Worm (Caenorhabditis elegans): ENCODE measurements around the gene C09G1.4.

C09G1.4 gene

DNA sequence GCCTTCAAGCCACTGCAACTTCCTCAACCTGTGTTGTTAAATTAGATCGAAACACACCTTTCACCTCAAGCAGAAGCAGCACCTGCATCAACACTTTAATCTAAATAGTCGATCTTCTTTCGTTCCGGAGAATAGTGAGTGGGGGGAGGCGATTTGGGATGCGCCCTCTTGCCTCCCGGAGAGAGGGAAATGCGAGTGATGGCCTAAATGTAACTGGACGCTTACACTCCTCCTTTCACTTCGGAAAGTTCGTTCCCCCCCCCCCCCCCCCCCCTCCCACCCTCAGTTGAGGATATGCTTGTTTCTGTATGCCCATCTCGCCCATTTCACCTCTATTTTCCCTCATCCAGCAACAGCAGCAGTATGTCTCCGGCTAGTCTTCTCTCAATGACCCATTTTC, 22.6 kb upstream of the C09G1.4 start:
- no peak for TF ChIP-seq R02D3.7 (tag; optimal IDR thresholded peaks at IDR 0.05)
- no peak for TF ChIP-seq lin-15B (tag; optimal IDR thresholded peaks at IDR 0.05)
- TF ChIP-seq sea-2 (GFP tag; optimal IDR thresholded peaks at IDR 0.05), result no peak
- no peak for TF ChIP-seq unc-62 (GFP tag; optimal IDR thresholded peaks at IDR 0.05)
- no peak for TF ChIP-seq nhr-23 (tag; optimal IDR thresholded peaks at IDR 0.05)
- TF ChIP-seq fkh-2 (tag; optimal IDR thresholded peaks at IDR 0.05), result no peak
- TF ChIP-seq elt-3 (tag; optimal IDR thresholded peaks at IDR 0.05), result no peak
- no peak for TF ChIP-seq daf-12 (tag; optimal IDR thresholded peaks at IDR 0.05)
- TF ChIP-seq ceh-9 (tag; optimal IDR thresholded peaks at IDR 0.05), result no peak
- no peak for TF ChIP-seq hmg-11 (tag; optimal IDR thresholded peaks at IDR 0.05)
- TF ChIP-seq ceh-16 (tag; optimal IDR thresholded peaks at IDR 0.05), result no peak
- no peak for TF ChIP-seq ztf-11 (tag; optimal IDR thresholded peaks at IDR 0.05)
- TF ChIP-seq snpc-4 (tag; optimal IDR thresholded peaks at IDR 0.05), result no peak
- no peak for TF ChIP-seq tbx-2 (tag; optimal IDR thresholded peaks at IDR 0.05)
- TF ChIP-seq nhr-77 (tag; optimal IDR thresholded peaks at IDR 0.05), result no peak
- no peak for TF ChIP-seq nhr-11 (tag; optimal IDR thresholded peaks at IDR 0.05)
- no peak for TF ChIP-seq nhr-76 (tag; optimal IDR thresholded peaks at IDR 0.05)
- TF ChIP-seq nhr-43 (tag; optimal IDR thresholded peaks at IDR 0.05; ENCODE audit: poor library complexity, severe bottlenecking), result no peak

- TF ChIP-seq unc-62 (GFP tag; optimal IDR thresholded peaks at IDR 0.05), result peak; percentile 78
- TF ChIP-seq fos-1 (tag; optimal IDR thresholded peaks at IDR 0.05), result no peak
- TF ChIP-seq nhr-76 (tag; optimal IDR thresholded peaks at IDR 0.05), result peak; percentile 32
- no peak for TF ChIP-seq mml-1 (tag; optimal IDR thresholded peaks at IDR 0.05)
- peak; percentile 21 for TF ChIP-seq egl-5 (tag; optimal IDR thresholded peaks at IDR 0.05)
- TF ChIP-seq R02D3.7 (tag; optimal IDR thresholded peaks at IDR 0.05), result peak; percentile 42
- no peak for TF ChIP-seq nhr-28 (tag; optimal IDR thresholded peaks at IDR 0.05)
- peak; percentile 83 for TF ChIP-seq nfya-1 (tag; optimal IDR thresholded peaks at IDR 0.05; ENCODE audit: insufficient read depth)
- TF ChIP-seq ama-1 (optimal IDR thresholded peaks at IDR 0.05), result no peak
- TF ChIP-seq tbx-2 (tag; optimal IDR thresholded peaks at IDR 0.05), result peak; percentile 64
- TF ChIP-seq ztf-11 (tag; optimal IDR thresholded peaks at IDR 0.05), result no peak
- peak; percentile 45 for TF ChIP-seq nhr-23 (tag; optimal IDR thresholded peaks at IDR 0.05)
- TF ChIP-seq elt-1 (tag; optimal IDR thresholded peaks at IDR 0.05), result peak; percentile 32
- TF ChIP-seq aly-2 (tag; optimal IDR thresholded peaks at IDR 0.05), result no peak
- no peak for TF ChIP-seq nhr-25 (tag; optimal IDR thresholded peaks at IDR 0.05)
- TF ChIP-seq unc-39 (tag; optimal IDR thresholded peaks at IDR 0.05), result no peak
- peak; percentile 71 for TF ChIP-seq ceh-28 (tag; optimal IDR thresholded peaks at IDR 0.05)
- peak; percentile 49 for TF ChIP-seq lin-15B (tag; optimal IDR thresholded peaks at IDR 0.05)
- TF ChIP-seq jun-1 (tag; optimal IDR thresholded peaks at IDR 0.05), result peak; percentile 59
- TF ChIP-seq fkh-10 (GFP tag; optimal IDR thresholded peaks at IDR 0.05), result peak; percentile 60
- no peak for TF ChIP-seq eor-1 (tag; optimal IDR thresholded peaks at IDR 0.05)
- peak; percentile 87 for TF ChIP-seq snpc-4 (tag; optimal IDR thresholded peaks at IDR 0.05)
- peak; percentile 80 for TF ChIP-seq mdl-1 (tag; optimal IDR thresholded peaks at IDR 0.05)
- peak; percentile 46 for TF ChIP-seq skn-1 (tag; optimal IDR thresholded peaks at IDR 0.05)
- TF ChIP-seq elt-2 (tag; optimal IDR thresholded peaks at IDR 0.05), result peak; percentile 95
- peak; percentile 51 for TF ChIP-seq nhr-11 (tag; optimal IDR thresholded peaks at IDR 0.05)
- peak; percentile 47 for TF ChIP-seq lsy-12 (tag; optimal IDR thresholded peaks at IDR 0.05)
- peak; percentile 87 for TF ChIP-seq pqm-1 (tag; optimal IDR thresholded peaks at IDR 0.05)
- TF ChIP-seq pha-4 (tag; optimal IDR thresholded peaks at IDR 0.05), result peak; percentile 83
- peak; percentile 97 for TF ChIP-seq hmg-11 (tag; optimal IDR thresholded peaks at IDR 0.05)
- TF ChIP-seq ztf-4 (tag; optimal IDR thresholded peaks at IDR 0.05), result no peak
- TF ChIP-seq nhr-237 (tag; optimal IDR thresholded peaks at IDR 0.05), result no peak
- TF ChIP-seq zag-1 (tag; optimal IDR thresholded peaks at IDR 0.05), result peak; percentile 8
- TF ChIP-seq ceh-82 (tag; optimal IDR thresholded peaks at IDR 0.05), result peak; percentile 20
- peak; percentile 86 for TF ChIP-seq lin-39 (tag; optimal IDR thresholded peaks at IDR 0.05)
- no peak for TF ChIP-seq ceh-9 (tag; optimal IDR thresholded peaks at IDR 0.05)
- TF ChIP-seq daf-12 (tag; optimal IDR thresholded peaks at IDR 0.05), result peak; percentile 44
These were observed 18.1 kb upstream of the C09G1.4 start for ce11 chrX:16024558-16024957.

All from whole organism, L3 larva.